Worm (Caenorhabditis elegans) whole organism, late embryonic: ENCODE data around the gene cpt-3.
A peak's percentile ranks its signal among the peaks of the same experiment; 100 is the strongest.

Source experiments
- ama-1 ChIP-seq: fragments of 150-350 bp; optimal IDR thresholded peaks from 2 replicates; lab custom pipeline; 2014
- ceh-9 ChIP-seq: sonication (generic microtip); optimal IDR thresholded peaks from 2 replicates; lab custom pipeline; 2016; ENCODE audit warnings: mild to moderate bottlenecking, missing genetic modification characterization, inconsistent platforms, missing compliant biosample characterization
- fkh-6 ChIP-seq: sonication (generic microtip); optimal IDR thresholded peaks from 2 replicates; lab custom pipeline; 2016; ENCODE audit warnings: missing genetic modification characterization, missing compliant biosample characterization
- odd-2 ChIP-seq: sonication (generic microtip); optimal IDR thresholded peaks from 2 replicates; lab custom pipeline; 2017; ENCODE audit warnings: antibody characterized with exemption, mild to moderate bottlenecking, missing genetic modification characterization, missing compliant biosample characterization
- pha-2 ChIP-seq: sonication (generic microtip); optimal IDR thresholded peaks from 2 replicates; lab custom pipeline; 2017; ENCODE audit warnings: mild to moderate bottlenecking, missing genetic modification characterization, missing compliant biosample characterization
- pha-4 ChIP-seq: fragments of 150-350 bp; optimal IDR thresholded peaks from 2 replicates; lab custom pipeline; 2018; ENCODE audit warnings: missing biosample characterization, missing genetic modification reagents, missing genetic modification characterization
- tbx-2 ChIP-seq: sonication (generic microtip); optimal IDR thresholded peaks from 2 replicates; lab custom pipeline; 2016; ENCODE audit warnings: missing genetic modification characterization, missing compliant biosample characterization
- unc-42 ChIP-seq: sonication (generic microtip); optimal IDR thresholded peaks from 2 replicates; lab custom pipeline; 2016; ENCODE audit warnings: missing genotype, missing genetic modification characterization, missing compliant biosample characterization
- unc-86 ChIP-seq: sonication (generic microtip); optimal IDR thresholded peaks from 2 replicates; lab custom pipeline; 2016; ENCODE audit warnings: missing genetic modification characterization, missing compliant biosample characterization

DNA sequence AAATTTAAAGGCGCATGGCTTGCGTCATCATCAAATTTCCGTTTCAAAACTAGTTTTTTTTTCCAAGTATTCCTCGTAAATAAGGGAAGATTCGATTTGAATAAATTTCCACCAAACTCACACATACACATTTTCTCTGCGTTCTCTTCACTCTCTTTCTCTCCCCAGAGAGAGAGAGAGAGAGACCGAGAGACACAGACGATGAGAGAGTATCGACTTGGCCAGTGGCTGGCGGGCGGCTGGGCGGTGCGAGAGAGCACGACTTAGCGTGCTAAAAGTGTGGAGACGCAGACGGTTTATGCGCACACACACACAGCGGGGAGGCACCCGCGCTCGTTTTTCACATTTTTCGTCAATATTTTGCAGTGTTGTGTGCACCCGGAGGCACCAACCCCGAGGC, 18.2 kb downstream of the cpt-3 start:
- TF ChIP-seq ceh-9 (no peak), fkh-6 (tag; lab: Kevin White, UChicago) (peak; percentile 23), unc-86 (tag; lab: Kevin White, UChicago) (peak; percentile 35), odd-2 (no peak), ama-1 (lab: Kevin White, UChicago) (no peak), pha-4 (tag; lab: Kevin White, UChicago) (no peak), tbx-2 (tag; lab: Kevin White, UChicago) (peak; percentile 62), unc-42 (tag; lab: Kevin White, UChicago) (peak; percentile 97), pha-2 (no peak)
